Worm (Caenorhabditis elegans): ENCODE measurements around the gene B0198.3.

DNA sequence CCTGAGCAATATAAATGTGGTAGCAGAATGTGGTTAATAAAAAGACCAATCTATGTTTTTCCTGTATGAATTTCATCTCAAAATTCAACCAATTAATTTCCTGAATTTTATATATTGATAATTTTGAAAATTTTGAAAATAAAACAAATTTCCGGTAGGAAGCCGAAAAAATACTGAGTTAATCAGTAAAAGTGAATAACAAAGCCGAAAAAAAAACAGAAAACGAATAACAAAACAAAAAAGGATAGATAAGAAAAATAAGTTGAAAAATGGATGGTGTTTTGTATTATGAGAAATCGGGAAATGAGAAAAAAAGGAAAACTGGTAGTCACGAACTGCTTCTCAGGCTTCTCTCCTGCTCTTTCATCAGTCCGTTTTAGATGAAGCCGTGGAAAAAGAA, 16.9 kb upstream of the B0198.3 start, which contains the start of gene tmem-145:
- TF ChIP-seq ztf-28 (GFP tag; IDR thresholded peaks at IDR 0.05): no peak
- no peak for TF ChIP-seq snpc-1.1 (tag; optimal IDR thresholded peaks at IDR 0.05; ENCODE audit: insufficient read depth)
- TF ChIP-seq F23B12.7 (tag; optimal IDR thresholded peaks at IDR 0.05; ENCODE audit: insufficient read depth): no peak
- TF ChIP-seq sea-2 (GFP tag; IDR thresholded peaks at IDR 0.05): no peak
- TF ChIP-seq dox-1 (GFP tag; IDR thresholded peaks at IDR 0.05): no peak
- no peak for TF ChIP-seq ceh-79 (tag; optimal IDR thresholded peaks at IDR 0.05)
- no peak for TF ChIP-seq egl-44 (GFP tag; IDR thresholded peaks at IDR 0.05)
- TF ChIP-seq F49E8.2 (tag; optimal IDR thresholded peaks at IDR 0.05; ENCODE audit: insufficient read depth): no peak
